Worm (Caenorhabditis elegans) whole organism, mixed stage, embryonic: Measurements from ENCODE around the gene R06B9.5.

Experiments used
- M03D4.4 ChIP-seq: sonication (generic microtip); optimal IDR thresholded peaks from 2 replicates; lab custom pipeline; 2017; ENCODE audit warnings: mild to moderate bottlenecking, missing genetic modification characterization, missing compliant biosample characterization
- bed-3 ChIP-seq: fragments of 200-800 bp; sonication (Bioruptor generic); optimal IDR thresholded peaks from 3 replicates; lab custom pipeline; 2018; ENCODE audit warnings: mild to moderate bottlenecking, missing genetic modification characterization, moderate library complexity, missing compliant biosample characterization
- blmp-1 ChIP-seq: fragments of 150-350 bp; optimal IDR thresholded peaks from 2 replicates; lab custom pipeline; 2014; ENCODE audit warnings: missing biosample characterization, missing genetic modification characterization
- ceh-43 ChIP-seq: fragments of 200-800 bp; sonication (Bioruptor generic); optimal IDR thresholded peaks from 2 replicates; lab custom pipeline; 2018; ENCODE audit warnings: mild to moderate bottlenecking, missing genetic modification characterization, moderate library complexity, missing compliant biosample characterization
- ceh-83 ChIP-seq: fragments of 200-800 bp; sonication (Bioruptor generic); optimal IDR thresholded peaks from 2 replicates; lab custom pipeline; 2018; ENCODE audit warnings: mild to moderate bottlenecking, missing genetic modification characterization, missing compliant biosample characterization
- ces-1 ChIP-seq: fragments of 150-350 bp; optimal IDR thresholded peaks from 2 replicates; lab custom pipeline; 2014; ENCODE audit warnings: missing biosample characterization, missing genetic modification reagents, missing genetic modification characterization
- cnd-1 ChIP-seq: fragments of 200-800 bp; sonication (Bioruptor generic); optimal IDR thresholded peaks from 2 replicates; lab custom pipeline; 2018; ENCODE audit warnings: mild to moderate bottlenecking, missing genetic modification characterization, missing compliant biosample characterization
- drap-1 ChIP-seq: fragments of 200-800 bp; sonication (Bioruptor generic); optimal IDR thresholded peaks from 3 replicates; lab custom pipeline; 2018; ENCODE audit warnings: mild to moderate bottlenecking, missing genetic modification characterization, missing compliant biosample characterization
- elt-1 ChIP-seq: sonication (generic microtip); optimal IDR thresholded peaks from 2 replicates; lab custom pipeline; 2017; ENCODE audit warnings: missing genetic modification characterization, mild to moderate bottlenecking, missing compliant biosample characterization, antibody characterized with exemption, moderate library complexity, borderline replicate concordance; ENCODE audit not compliant: insufficient read depth
- elt-3 ChIP-seq: fragments of 150-350 bp; optimal IDR thresholded peaks from 2 replicates; lab custom pipeline; 2014; ENCODE audit warnings: missing biosample characterization, missing genetic modification characterization
- flh-1 ChIP-seq: fragments of 200-800 bp; sonication (Bioruptor generic); optimal IDR thresholded peaks from 2 replicates; lab custom pipeline; 2018; ENCODE audit warnings: mild to moderate bottlenecking, missing genetic modification characterization, moderate library complexity, missing compliant biosample characterization
- ham-2 ChIP-seq: fragments of 200-800 bp; sonication (Bioruptor generic); optimal IDR thresholded peaks from 2 replicates; lab custom pipeline; 2018; ENCODE audit warnings: mild to moderate bottlenecking, missing genetic modification characterization, missing compliant biosample characterization
- hlh-1 ChIP-seq: fragments of 150-350 bp; optimal IDR thresholded peaks from 2 replicates; lab custom pipeline; 2014; ENCODE audit warnings: missing biosample characterization, missing genetic modification reagents, missing genetic modification characterization
- lin-13 ChIP-seq: fragments of 150-350 bp; optimal IDR thresholded peaks from 2 replicates; lab custom pipeline; 2014; ENCODE audit warnings: missing biosample characterization, missing genetic modification characterization
- lin-32 ChIP-seq: fragments of 200-800 bp; sonication (Bioruptor generic); optimal IDR thresholded peaks from 2 replicates; lab custom pipeline; 2018; ENCODE audit warnings: mild to moderate bottlenecking, missing genetic modification characterization, missing compliant biosample characterization
- lsy-2 ChIP-seq: fragments of 150-350 bp; optimal IDR thresholded peaks from 2 replicates; lab custom pipeline; 2014; ENCODE audit warnings: missing biosample characterization, missing genetic modification characterization
- mab-5 ChIP-seq: fragments of 150-350 bp; optimal IDR thresholded peaks from 2 replicates; lab custom pipeline; 2014; ENCODE audit warnings: missing biosample characterization, missing genetic modification characterization
- mep-1 ChIP-seq: fragments of 150-350 bp; optimal IDR thresholded peaks from 2 replicates; lab custom pipeline; 2017; ENCODE audit warnings: missing biosample characterization, missing genetic modification reagents, missing genetic modification characterization, inconsistent platforms
- nhr-237 ChIP-seq: fragments of 150-350 bp; optimal IDR thresholded peaks from 2 replicates; lab custom pipeline; 2014; ENCODE audit warnings: missing biosample characterization, missing genetic modification characterization
- nhr-28 ChIP-seq: fragments of 150-350 bp; optimal IDR thresholded peaks from 2 replicates; lab custom pipeline; 2014; ENCODE audit warnings: missing biosample characterization, missing genetic modification characterization
- pha-4 ChIP-seq: fragments of 150-350 bp; optimal IDR thresholded peaks from 2 replicates; lab custom pipeline; 2018; ENCODE audit warnings: missing biosample characterization, missing genetic modification reagents, missing genetic modification characterization
- sem-2 ChIP-seq: fragments of 200-800 bp; sonication (Bioruptor generic); optimal IDR thresholded peaks from 2 replicates; lab custom pipeline; 2018; ENCODE audit warnings: mild to moderate bottlenecking, missing genetic modification characterization, missing compliant biosample characterization
- snpc-4 ChIP-seq: fragments of 150-350 bp; optimal IDR thresholded peaks from 2 replicates; lab custom pipeline; 2014; ENCODE audit warnings: missing biosample characterization, missing genetic modification characterization
- sptf-1 ChIP-seq: sonication (generic microtip); optimal IDR thresholded peaks from 2 replicates; lab custom pipeline; 2017; ENCODE audit warnings: mild to moderate bottlenecking, missing genetic modification characterization, moderate library complexity, missing compliant biosample characterization
- tbx-8 ChIP-seq: fragments of 200-800 bp; sonication (Bioruptor generic); optimal IDR thresholded peaks from 2 replicates; lab custom pipeline; 2018; ENCODE audit warnings: mild to moderate bottlenecking, missing genetic modification characterization, moderate library complexity, missing compliant biosample characterization
- unc-120 ChIP-seq: sonication (generic microtip); optimal IDR thresholded peaks from 2 replicates; lab custom pipeline; 2017; ENCODE audit warnings: missing genetic modification characterization, missing compliant biosample characterization; ENCODE audit not compliant: poor library complexity, severe bottlenecking
- unc-39 ChIP-seq: fragments of 150-350 bp; optimal IDR thresholded peaks from 2 replicates; lab custom pipeline; 2014; ENCODE audit warnings: missing biosample characterization, missing genetic modification characterization
- unc-62 ChIP-seq: fragments of 150-350 bp; optimal IDR thresholded peaks from 2 replicates; lab custom pipeline; 2014; ENCODE audit warnings: missing biosample characterization, missing genetic modification reagents, missing genetic modification characterization
- zip-8 ChIP-seq: fragments of 150-350 bp; optimal IDR thresholded peaks from 2 replicates; lab custom pipeline; 2014; ENCODE audit warnings: missing biosample characterization, missing genetic modification characterization
- ztf-11 ChIP-seq: fragments of 150-350 bp; optimal IDR thresholded peaks from 2 replicates; lab custom pipeline; 2014; ENCODE audit warnings: missing biosample characterization, missing genetic modification characterization

Gene R06B9.5

DNA sequence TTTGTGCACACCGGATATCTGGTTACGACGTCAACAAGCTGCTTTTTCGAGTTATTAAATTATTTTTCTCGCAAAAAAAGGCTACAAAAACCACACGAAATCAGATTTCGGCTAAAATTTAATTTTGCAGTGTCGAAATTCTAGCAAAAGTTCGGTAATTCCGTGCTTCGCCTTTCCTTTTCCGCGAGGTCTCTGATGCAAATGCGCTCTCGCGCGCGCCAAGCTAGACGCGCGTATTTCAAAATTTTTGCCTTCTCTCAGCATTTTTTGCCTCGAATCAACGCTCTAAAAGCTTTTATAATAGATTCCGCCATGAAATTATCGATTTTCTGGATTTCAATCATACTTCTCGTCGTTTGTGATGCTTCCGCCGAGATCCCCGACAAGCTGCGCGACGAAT is 13.4 kb upstream of the R06B9.5 start, which contains the start of gene Y54G9A.5:
Y54G9A.5 (plus strand) TSS at position 245 of the 400 bp plus-strand sequence.
- no peak for TF ChIP-seq zip-8
- TF ChIP-seq blmp-1 (tag; lab: Kevin White, UChicago) = no peak
- no peak for TF ChIP-seq elt-3 (tag; lab: Kevin White, UChicago)
- TF ChIP-seq ceh-43 (GFP tag; lab: Kevin White, UChicago) = no peak
- TF ChIP-seq unc-120 (tag; lab: Kevin White, UChicago) = no peak
- TF ChIP-seq cnd-1 (tag; lab: Kevin White, UChicago) = no peak
- TF ChIP-seq lin-32 (GFP tag; lab: Kevin White, UChicago) = no peak
- TF ChIP-seq snpc-4 (tag; lab: Kevin White, UChicago) = no peak
- TF ChIP-seq M03D4.4 (tag; lab: Kevin White, UChicago) = no peak
- TF ChIP-seq bed-3 (GFP tag; lab: Kevin White, UChicago) = no peak

- no peak for TF ChIP-seq unc-39
- no peak for TF ChIP-seq elt-3 (tag; lab: Kevin White, UChicago)
- TF ChIP-seq sem-2 (GFP tag; lab: Kevin White, UChicago) = no peak
- TF ChIP-seq flh-1 = no peak
- TF ChIP-seq elt-1 (tag; lab: Kevin White, UChicago) = no peak
- no peak for TF ChIP-seq mab-5 (tag; lab: Kevin White, UChicago)
- no peak for TF ChIP-seq pha-4
- TF ChIP-seq, all 35 proteins: peak for 0
Measured at ce11 chrII:13723754-13724153, 12.4 kb upstream of the R06B9.5 start.

DNA sequence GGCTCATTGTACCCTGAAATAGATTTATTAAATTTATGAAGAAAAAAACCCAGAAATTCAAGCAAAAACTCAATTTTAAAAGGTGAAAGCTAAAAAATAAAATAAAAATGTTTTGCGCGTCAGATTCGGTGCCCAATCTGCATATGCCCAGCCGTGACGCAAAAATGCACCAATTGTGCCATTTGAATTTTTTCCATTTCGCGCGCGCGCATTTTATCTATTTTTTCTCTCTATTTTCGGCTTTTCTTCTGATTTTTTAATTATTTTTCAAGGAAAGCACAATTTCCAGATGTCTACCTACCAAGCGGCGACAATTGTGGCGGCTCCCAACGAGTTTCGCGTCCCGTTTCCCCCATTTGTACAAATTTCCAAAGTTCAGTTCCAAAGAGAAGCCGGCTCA is 10.3 kb upstream of the R06B9.5 start, which contains the start of the genes Y54G9A.7 and bub-3:
Y54G9A.7 (minus strand) TSS at position 7 of the 400 bp plus-strand sequence.
bub-3 (plus strand) TSS at position 270 of the 400 bp plus-strand sequence.
- peak; percentile 27 for TF ChIP-seq lsy-2 (tag; lab: Kevin White, UChicago)
- no peak for TF ChIP-seq sptf-1 (tag; lab: Kevin White, UChicago)
- no peak for TF ChIP-seq drap-1 (GFP tag; lab: Kevin White, UChicago)
- peak; percentile 14 for TF ChIP-seq mep-1

ce11 chrII:13729416-13729815 is 6.7 kb upstream of the R06B9.5 start, which contains the start of gene Y54G9A.9:
Gene Y54G9A.9 (plus strand): TSS chrII:13729716.
- no peak for TF ChIP-seq nhr-237 (tag; lab: Kevin White, UChicago)
- no peak for TF ChIP-seq unc-120 (tag; lab: Kevin White, UChicago)
- no peak for TF ChIP-seq sptf-1 (tag; lab: Kevin White, UChicago)
- TF ChIP-seq elt-1 (tag; lab: Kevin White, UChicago) = no peak
- no peak for TF ChIP-seq flh-1
- no peak for TF ChIP-seq mab-5 (tag; lab: Kevin White, UChicago)
- no peak for TF ChIP-seq ceh-83 (GFP tag; lab: Kevin White, UChicago)
- TF ChIP-seq drap-1 (GFP tag; lab: Kevin White, UChicago) = no peak
- TF ChIP-seq M03D4.4 (tag; lab: Kevin White, UChicago) = no peak
- TF ChIP-seq tbx-8 (GFP tag; lab: Kevin White, UChicago) = no peak
- no peak for TF ChIP-seq ceh-43 (GFP tag; lab: Kevin White, UChicago)
- no peak for TF ChIP-seq ztf-11 (tag; lab: Kevin White, UChicago)
- TF ChIP-seq lsy-2 (tag; lab: Kevin White, UChicago) = no peak
- no peak for TF ChIP-seq unc-39
- no peak for TF ChIP-seq snpc-4 (tag; lab: Kevin White, UChicago)
- TF ChIP-seq lin-13 (tag; lab: Kevin White, UChicago) = no peak
- TF ChIP-seq ces-1 = no peak
- no peak for TF ChIP-seq blmp-1 (tag; lab: Kevin White, UChicago)
- no peak for TF ChIP-seq zip-8

- no peak for TF ChIP-seq nhr-28 (tag; lab: Kevin White, UChicago)
- TF ChIP-seq hlh-1 (tag; lab: Kevin White, UChicago) = no peak
- no peak for TF ChIP-seq mab-5 (tag; lab: Kevin White, UChicago)
- no peak for TF ChIP-seq ceh-43 (GFP tag; lab: Kevin White, UChicago)
- TF ChIP-seq lin-13 (tag; lab: Kevin White, UChicago) = no peak
- TF ChIP-seq ceh-83 (GFP tag; lab: Kevin White, UChicago) = no peak
- no peak for TF ChIP-seq sptf-1 (tag; lab: Kevin White, UChicago)
- no peak for TF ChIP-seq ham-2 (GFP tag; lab: Kevin White, UChicago)
- no peak for TF ChIP-seq blmp-1 (tag; lab: Kevin White, UChicago)
- no peak for TF ChIP-seq unc-62
- no peak for TF ChIP-seq unc-120 (tag; lab: Kevin White, UChicago)
Measured at ce11 chrII:13732146-13732545, 4.0 kb upstream of the R06B9.5 start.
